Worm (Caenorhabditis elegans) whole organism, midembryonic: Measurements from ENCODE around the gene pcp-1.

Experiments used
- tab-1 ChIP-seq: fragments of 200-800 bp; sonication (Bioruptor generic); IDR thresholded peaks from 2 replicates; pipeline ENCODE4 v1.3.6; 2022; ENCODE audit warnings: missing genetic modification characterization, missing compliant biosample characterization
- ztf-23 ChIP-seq: fragments of 200-800 bp; sonication (Bioruptor generic); IDR thresholded peaks from 2 replicates; pipeline ENCODE4 v1.3.6; 2022; ENCODE audit warnings: missing genetic modification reagents, missing genetic modification characterization, missing compliant biosample characterization
- ztf-29 ChIP-seq: fragments of 200-800 bp; sonication (Bioruptor generic); IDR thresholded peaks from 2 replicates; pipeline ENCODE4 v1.3.6; 2022; ENCODE audit warnings: missing genetic modification reagents, missing genetic modification characterization, missing compliant biosample characterization

DNA sequence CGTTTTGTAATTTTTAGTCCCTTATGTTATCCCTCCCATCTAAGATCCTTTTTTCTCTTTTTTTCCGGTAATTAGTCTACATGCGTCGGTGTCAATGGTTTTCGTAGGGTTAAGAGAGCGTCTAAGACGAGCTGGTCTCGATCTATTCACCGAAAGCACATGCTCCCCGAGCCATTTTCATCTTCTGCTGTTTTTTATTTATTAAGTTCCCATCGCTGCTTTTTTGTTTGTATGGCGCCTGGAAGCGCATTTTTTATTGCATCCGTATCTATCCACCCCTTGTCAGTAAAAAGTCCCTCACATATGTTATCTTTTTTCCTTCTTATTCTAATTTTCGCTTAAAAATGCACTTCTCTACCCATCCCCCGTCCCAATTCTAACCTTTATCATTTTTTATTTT, 21.9 kb upstream of the pcp-1 start:
- TF ChIP-seq ztf-29 (GFP tag; lab: Robert Waterston, UW) (no peak), tab-1 (GFP tag; lab: Robert Waterston, UW) (no peak), ztf-23 (GFP tag; lab: Robert Waterston, UW) (no peak)
